Worm (Caenorhabditis elegans): ENCODE results near the gene gstk-2.

DNA sequence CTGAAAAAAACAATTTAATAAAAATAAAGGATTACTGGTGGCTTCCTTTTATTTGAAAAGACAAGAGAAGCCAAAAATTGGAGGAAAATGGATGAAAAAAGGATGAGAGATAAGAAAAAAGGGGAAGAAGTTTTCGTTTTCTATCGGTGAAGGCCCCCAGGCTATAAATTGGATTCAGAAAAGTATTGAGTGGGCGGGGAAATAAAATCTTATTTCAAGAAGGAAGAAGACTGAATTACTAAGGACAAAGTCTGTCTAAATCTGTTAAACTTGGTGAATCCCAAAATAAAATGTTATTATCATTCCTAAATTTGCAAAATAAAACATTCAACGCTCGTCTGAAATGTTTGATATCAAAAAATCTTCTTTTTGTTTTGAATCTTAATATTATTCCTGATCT is 20.0 kb downstream of the gstk-2 start:
- TF ChIP-seq lsy-2 (tag; optimal IDR thresholded peaks at IDR 0.05) (no peak), ama-1 (optimal IDR thresholded peaks at IDR 0.05) (no peak), snpc-4 (tag; optimal IDR thresholded peaks at IDR 0.05) (no peak), nhr-11 (tag; optimal IDR thresholded peaks at IDR 0.05) (no peak)
